Fruit fly (Drosophila melanogaster): ENCODE data around the gene Nrt.
A peak's percentile ranks its signal among the peaks of the same experiment; 100 is the strongest.

DNA sequence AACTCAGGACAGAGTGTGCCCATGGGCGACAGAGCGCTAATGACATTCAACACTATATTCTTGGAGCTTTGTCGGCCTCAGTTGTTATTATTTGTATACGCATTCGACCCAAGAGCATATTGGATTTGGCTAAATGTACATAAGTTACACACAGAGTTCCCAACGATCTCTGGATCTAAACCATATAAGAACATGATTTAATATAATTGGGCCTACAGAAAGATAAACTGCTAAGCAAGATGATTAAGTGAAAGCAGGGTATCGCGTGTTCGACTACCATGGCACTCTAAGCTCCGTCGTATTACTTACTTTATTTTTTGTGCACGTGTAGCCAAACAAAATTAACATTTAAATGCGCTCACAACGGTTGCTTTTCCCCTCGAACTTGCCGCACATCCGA lies 5.6 kb upstream of the Nrt start:
- TF ChIP-seq EcR (GFP tag; optimal IDR thresholded peaks at IDR 0.05) (no peak), CG14655 (GFP tag; optimal IDR thresholded peaks at IDR 0.05) (peak; percentile 23), CG15710 (tag; optimal IDR thresholded peaks at IDR 0.05) (no peak), fd96Ca (GFP tag; IDR thresholded peaks at IDR 0.05) (no peak), CG13204 (GFP tag; optimal IDR thresholded peaks at IDR 0.05) (no peak), CG10348 (GFP tag; IDR thresholded peaks at IDR 0.05) (no peak), CG17806 (tag; optimal IDR thresholded peaks at IDR 0.05) (peak; percentile 12), CG12605 (GFP tag; IDR thresholded peaks at IDR 0.05) (no peak), CG9948 (tag; optimal IDR thresholded peaks at IDR 0.05) (peak; percentile 29)
